Fruit fly (Drosophila melanogaster): ENCODE measurements around the gene CG6204.

CG6204 gene

dm6 chr3R:24221334-24222302 lies 28.0 kb downstream of the CG6204 start, which contains the start of gene twin (continued):
- TF ChIP-seq eyg (GFP tag; optimal IDR thresholded peaks at IDR 0.05) = no peak
- peak; percentile 100 for TF ChIP-seq CG10431 (GFP tag; optimal IDR thresholded peaks at IDR 0.05)
- TF ChIP-seq tio (GFP tag; optimal IDR thresholded peaks at IDR 0.05) = no peak
- TF ChIP-seq CG8089 (GFP tag; optimal IDR thresholded peaks at IDR 0.05) = peak; percentile 42
- peak; percentile 83 for TF ChIP-seq row (GFP tag; IDR thresholded peaks at IDR 0.05)
- TF ChIP-seq kay (GFP tag; optimal IDR thresholded peaks at IDR 0.05) = peak; percentile 45
- no peak for TF ChIP-seq CG7271 (tag; optimal IDR thresholded peaks at IDR 0.05)
- TF ChIP-seq zfh1 (GFP tag; IDR thresholded peaks at IDR 0.05) = peak; percentile 34; the same call in 1 of the 3 replicates
- no peak for TF ChIP-seq nom (GFP tag; optimal IDR thresholded peaks at IDR 0.05)
- TF ChIP-seq Trl (optimal IDR thresholded peaks at IDR 0.05) = peak in 1 of 2 experiments; percentile 11
- peak; percentile 78 for TF ChIP-seq Trl (GFP tag; optimal IDR thresholded peaks at IDR 0.05)
- 0 out of 2 replicates have a peak, but pooled peaks have one; percentile 31 for TF ChIP-seq E2f1 (GFP tag; IDR thresholded peaks at IDR 0.05)
- no peak; the same call in 1 of the 2 replicates for TF ChIP-seq onecut (GFP tag; IDR thresholded peaks at IDR 0.05)
- TF ChIP-seq Doc2 (GFP tag; IDR thresholded peaks at IDR 0.05) = no peak
- TF ChIP-seq CG17612 (GFP tag; IDR thresholded peaks at IDR 0.05) = no peak
- peak; percentile 67 for TF ChIP-seq CG4424 (GFP tag; optimal IDR thresholded peaks at IDR 0.05)
- TF ChIP-seq CG11695 (GFP tag; IDR thresholded peaks at IDR 0.05) = 0 out of 3 replicates have a peak, but pooled peaks have one; percentile 31
- TF ChIP-seq p53 (GFP tag; optimal IDR thresholded peaks at IDR 0.05) = peak; percentile 31
- TF ChIP-seq caup (GFP tag; optimal IDR thresholded peaks at IDR 0.05; ENCODE audit: severe bottlenecking) = peak; percentile 22
- no peak for TF ChIP-seq crol (GFP tag; IDR thresholded peaks at IDR 0.05)
- peak; percentile 15; the same call in 1 of the 3 replicates for TF ChIP-seq tgo (GFP tag; IDR thresholded peaks at IDR 0.05)
- TF ChIP-seq BEAF-32 (GFP tag; optimal IDR thresholded peaks at IDR 0.05) = peak; percentile 85
- TF ChIP-seq Aef1 (GFP tag; IDR thresholded peaks at IDR 0.05) = 0 out of 3 replicates have a peak, but pooled peaks have one; percentile 23
- peak; percentile 62 for TF ChIP-seq CG11723 (GFP tag; optimal IDR thresholded peaks at IDR 0.05)
- TF ChIP-seq CG6683 (GFP tag; optimal IDR thresholded peaks at IDR 0.05) = no peak
- TF ChIP-seq abd-A (tag; optimal IDR thresholded peaks at IDR 0.05) = no peak
- peak; percentile 72 for TF ChIP-seq zfh2 (GFP tag; optimal IDR thresholded peaks at IDR 0.05)
- peak; percentile 42 for TF ChIP-seq Bteb2 (GFP tag; optimal IDR thresholded peaks at IDR 0.05)
- peak; percentile 59 for TF ChIP-seq CG9609 (GFP tag; optimal IDR thresholded peaks at IDR 0.05)
- peak; percentile 28 for TF ChIP-seq CG5245 (GFP tag; optimal IDR thresholded peaks at IDR 0.05)
- peak; percentile 62 for TF ChIP-seq sob (GFP tag; IDR thresholded peaks at IDR 0.05)
- TF ChIP-seq CG11560 (tag; IDR thresholded peaks at IDR 0.05) = peak; percentile 58; the same call in 2 of the 3 replicates
- peak; percentile 71 for TF ChIP-seq Dref (GFP tag; IDR thresholded peaks at IDR 0.05)
- TF ChIP-seq Atf3 (GFP tag; optimal IDR thresholded peaks at IDR 0.05) = peak; percentile 30
- peak; percentile 64 for TF ChIP-seq Chrac-16 (GFP tag; optimal IDR thresholded peaks at IDR 0.05)
- TF ChIP-seq CG7987 (GFP tag; optimal IDR thresholded peaks at IDR 0.05) = no peak
- TF ChIP-seq ind (GFP tag; optimal IDR thresholded peaks at IDR 0.05) = peak; percentile 64
- peak; percentile 39 for TF ChIP-seq gro (GFP tag; optimal IDR thresholded peaks at IDR 0.05)
- TF ChIP-seq pho (GFP tag; optimal IDR thresholded peaks at IDR 0.05) = peak; percentile 68
- 0 out of 2 replicates have a peak, but pooled peaks have one; percentile 40 for TF ChIP-seq Oaz (GFP tag; IDR thresholded peaks at IDR 0.05)
- TF ChIP-seq CG7839 (tag; optimal IDR thresholded peaks at IDR 0.05) = peak; percentile 63
- peak; percentile 22 for TF ChIP-seq CG3995 (GFP tag; optimal IDR thresholded peaks at IDR 0.05)
- TF ChIP-seq CG15601 (tag; optimal IDR thresholded peaks at IDR 0.05) = peak; percentile 46
- no peak for TF ChIP-seq gt (GFP tag; IDR thresholded peaks at IDR 0.05)
- TF ChIP-seq Pdp1 (GFP tag; optimal IDR thresholded peaks at IDR 0.05) = peak; percentile 51 to 68
- TF ChIP-seq maf-S (GFP tag; optimal IDR thresholded peaks at IDR 0.05) = peak; percentile 60
- TF ChIP-seq CG13424 (tag; optimal IDR thresholded peaks at IDR 0.05) = peak; percentile 77
- peak; percentile 4 for TF ChIP-seq CG12744 (GFP tag; optimal IDR thresholded peaks at IDR 0.05)
- peak; percentile 33 for TF ChIP-seq gfzf (GFP tag; optimal IDR thresholded peaks at IDR 0.05)
